Worm (Caenorhabditis elegans) whole organism, young adult: ENCODE data around the gene dep-1.

ENCODE experiments used
- B0035.1 ChIP-seq: sonication (generic microtip); optimal IDR thresholded peaks from 2 replicates; lab custom pipeline; 2016; ENCODE audit warnings: missing genetic modification characterization, mild to moderate bottlenecking, missing compliant biosample characterization, missing genotype, missing genetic modification reagents
- F22D6.2 ChIP-seq: sonication (generic microtip); optimal IDR thresholded peaks from 2 replicates; lab custom pipeline; 2016; ENCODE audit warnings: mild to moderate bottlenecking, missing genetic modification characterization, missing compliant biosample characterization
- F55B11.4 ChIP-seq: sonication (generic microtip); optimal IDR thresholded peaks from 2 replicates; lab custom pipeline; 2016; ENCODE audit warnings: missing compliant biosample characterization, missing genetic modification characterization, borderline replicate concordance; ENCODE audit not compliant: insufficient read depth
- F57C9.4 ChIP-seq: sonication (generic microtip); optimal IDR thresholded peaks from 2 replicates; lab custom pipeline; 2017; ENCODE audit warnings: mild to moderate bottlenecking, missing genetic modification characterization, missing compliant biosample characterization
- K11D2.4 ChIP-seq: fragments of 200-800 bp; sonication (Bioruptor generic); IDR thresholded peaks from 2 replicates; pipeline ENCODE4 v1.3.6; 2022; ENCODE audit warnings: missing genetic modification reagents, missing genetic modification characterization, missing compliant biosample characterization
- Y53G8AR.9 ChIP-seq: fragments of 200-800 bp; sonication (Bioruptor generic); conservative IDR thresholded peaks from 2 replicates; pipeline ENCODE4 v1.3.6; 2022; ENCODE audit warnings: missing genetic modification reagents, missing genetic modification characterization, missing compliant biosample characterization
- Y95B8A.8 ChIP-seq: fragments of 200-800 bp; sonication (Bioruptor generic); IDR thresholded peaks from 2 replicates; pipeline ENCODE4 v1.3.6; 2022; ENCODE audit warnings: missing genetic modification reagents, missing genetic modification characterization, missing compliant biosample characterization
- ZK185.1 ChIP-seq: sonication (generic microtip); optimal IDR thresholded peaks from 2 replicates; lab custom pipeline; 2016; ENCODE audit warnings: mild to moderate bottlenecking, missing genetic modification characterization, missing compliant biosample characterization; ENCODE audit not compliant: poor library complexity, severe bottlenecking
- aptf-2 ChIP-seq: fragments of 200-800 bp; sonication (Bioruptor generic); conservative IDR thresholded peaks from 2 replicates; pipeline ENCODE4 v1.3.6; 2022; ENCODE audit warnings: missing genetic modification reagents, missing genetic modification characterization, missing compliant biosample characterization
- athp-1 ChIP-seq: sonication (generic microtip); optimal IDR thresholded peaks from 2 replicates; lab custom pipeline; 2017; ENCODE audit warnings: mild to moderate bottlenecking, missing genetic modification characterization, missing compliant biosample characterization
- attf-3 ChIP-seq: fragments of 200-800 bp; sonication (Bioruptor generic); conservative IDR thresholded peaks from 2 replicates; pipeline ENCODE4 v1.3.6; 2022; ENCODE audit warnings: missing genetic modification reagents, missing genetic modification characterization, missing compliant biosample characterization
- attf-5 ChIP-seq: fragments of 200-800 bp; sonication (Bioruptor generic); optimal IDR thresholded peaks from 2 replicates; lab custom pipeline; 2018; ENCODE audit warnings: mild to moderate bottlenecking, missing genetic modification characterization, missing compliant biosample characterization
- cebp-1 ChIP-seq, 2 experiments: fragments of 200-800 bp in 1 of 2; sonication (Bioruptor generic) in 1 of 2; sonication (generic microtip) in 1 of 2; IDR thresholded peaks in 1 of 2; optimal IDR thresholded peaks in 1 of 2; 2 replicates each; pipeline versions ENCODE4 v1.3.6 to Lab custom; 2017 to 2022; ENCODE audit warnings: missing compliant biosample characterization in 2 of 2, missing genetic modification characterization in 2 of 2, mild to moderate bottlenecking in 1 of 2, missing genetic modification reagents in 1 of 2, moderate library complexity in 1 of 2
- ceh-79 ChIP-seq: sonication (generic microtip); optimal IDR thresholded peaks from 2 replicates; lab custom pipeline; 2017; ENCODE audit warnings: mild to moderate bottlenecking, missing genetic modification characterization, missing compliant biosample characterization
- ceh-91 ChIP-seq: fragments of 200-800 bp; sonication (Bioruptor generic); IDR thresholded peaks from 2 replicates; pipeline ENCODE4 v1.3.6; 2022; ENCODE audit warnings: missing genetic modification reagents, missing genetic modification characterization, missing compliant biosample characterization
- dox-1 ChIP-seq: fragments of 200-800 bp; sonication (Bioruptor generic); IDR thresholded peaks from 2 replicates; pipeline ENCODE4 v1.3.6; 2022; ENCODE audit warnings: missing genetic modification reagents, missing genetic modification characterization, missing compliant biosample characterization
- dpl-1 ChIP-seq: fragments of 150-350 bp; optimal IDR thresholded peaks from 2 replicates; lab custom pipeline; 2014; ENCODE audit warnings: missing biosample characterization, missing genetic modification reagents, missing genetic modification characterization
- egl-18 ChIP-seq: fragments of 200-800 bp; sonication (Bioruptor generic); IDR thresholded peaks from 2 replicates; pipeline ENCODE4 v1.3.6; 2022; ENCODE audit warnings: missing genetic modification reagents, missing genetic modification characterization, missing compliant biosample characterization
- fkh-3 ChIP-seq: sonication (generic microtip); optimal IDR thresholded peaks from 2 replicates; lab custom pipeline; 2016; ENCODE audit warnings: mild to moderate bottlenecking, missing genetic modification characterization, missing compliant biosample characterization
- hmg-1.2 ChIP-seq: fragments of 200-800 bp; sonication (Bioruptor generic); IDR thresholded peaks from 2 replicates; pipeline ENCODE4 v1.3.6; 2022; ENCODE audit warnings: missing genetic modification reagents, missing genetic modification characterization, missing compliant biosample characterization
- let-526 ChIP-seq: fragments of 200-800 bp; sonication (Bioruptor generic); IDR thresholded peaks from 2 replicates; pipeline ENCODE4 v1.3.6; 2022; ENCODE audit warnings: missing genetic modification reagents, missing genetic modification characterization, missing compliant biosample characterization
- let-607 ChIP-seq, 2 experiments: fragments of 200-800 bp in 1 of 2; sonication (Bioruptor generic) in 1 of 2; sonication (generic microtip) in 1 of 2; optimal IDR thresholded peaks; 2 replicates each; lab custom pipeline; 2016 to 2018; ENCODE audit warnings: mild to moderate bottlenecking in 2 of 2, missing compliant biosample characterization in 2 of 2, missing genetic modification characterization in 2 of 2, moderate library complexity in 2 of 2, missing genotype in 1 of 2
- lin-26 ChIP-seq: fragments of 200-800 bp; sonication (Bioruptor generic); IDR thresholded peaks from 2 replicates; pipeline ENCODE4 v1.3.6; 2022; ENCODE audit warnings: missing genetic modification reagents, missing genetic modification characterization, missing compliant biosample characterization
- lin-35 ChIP-seq, 3 experiments: fragments of 150-350 bp in 2 of 3; sonication (generic microtip) in 1 of 3; optimal IDR thresholded peaks; 2 replicates each; lab custom pipeline; 2014 to 2018; ENCODE audit warnings: missing biosample characterization in 3 of 3, missing genetic modification characterization in 3 of 3, missing genetic modification reagents in 3 of 3
- lin-40 ChIP-seq: sonication (generic microtip); optimal IDR thresholded peaks from 2 replicates; lab custom pipeline; 2016; ENCODE audit warnings: missing genetic modification characterization, mild to moderate bottlenecking, missing compliant biosample characterization, missing genotype, missing genetic modification reagents
- lin-54 ChIP-seq: fragments of 200-800 bp; sonication (Bioruptor generic); optimal IDR thresholded peaks from 2 replicates; lab custom pipeline; 2018; ENCODE audit warnings: mild to moderate bottlenecking, missing genetic modification characterization, missing compliant biosample characterization
- madf-3 ChIP-seq: fragments of 200-800 bp; sonication (Bioruptor generic); IDR thresholded peaks from 2 replicates; pipeline ENCODE4 v1.3.6; 2022; ENCODE audit warnings: missing genetic modification reagents, missing genetic modification characterization, missing compliant biosample characterization
- madf-8 ChIP-seq: fragments of 200-800 bp; sonication (Bioruptor generic); conservative IDR thresholded peaks from 2 replicates; pipeline ENCODE4 v1.3.6; 2022; ENCODE audit warnings: missing genetic modification reagents, missing genetic modification characterization, missing compliant biosample characterization
- nhr-80 ChIP-seq: sonication (generic microtip); optimal IDR thresholded peaks from 2 replicates; lab custom pipeline; 2016; ENCODE audit warnings: missing genetic modification characterization, missing compliant biosample characterization
- rpc-1 ChIP-seq, 2 experiments: fragments of 150-350 bp in 1 of 2; sonication (generic microtip) in 1 of 2; optimal IDR thresholded peaks; 2 replicates each; lab custom pipeline; 2014 to 2018; ENCODE audit warnings: missing biosample characterization in 1 of 2, missing genetic modification characterization in 1 of 2, missing genetic modification reagents in 1 of 2, missing genotype in 1 of 2
- snpc-1.1 ChIP-seq: sonication (generic microtip); optimal IDR thresholded peaks from 2 replicates; lab custom pipeline; 2017; ENCODE audit warnings: missing genetic modification characterization, mild to moderate bottlenecking, missing compliant biosample characterization, antibody characterized with exemption, moderate library complexity, missing genotype, missing genetic modification reagents; ENCODE audit not compliant: insufficient read depth
- snpc-3.4 ChIP-seq: sonication (generic microtip); optimal IDR thresholded peaks from 2 replicates; lab custom pipeline; 2017; ENCODE audit warnings: missing genetic modification characterization, mild to moderate bottlenecking, missing compliant biosample characterization, antibody characterized with exemption, moderate library complexity, missing genotype, missing genetic modification reagents
- snpc-4 ChIP-seq, 5 experiments: fragments of 150-350 bp in 1 of 5; sonication (generic microtip) in 4 of 5; optimal IDR thresholded peaks; 2 replicates each; lab custom pipeline; 2014 to 2018; ENCODE audit warnings: missing genetic modification characterization in 5 of 5, missing biosample characterization in 3 of 5, antibody characterized with exemption in 2 of 5, mild to moderate bottlenecking in 2 of 5, missing compliant biosample characterization in 2 of 5, missing genotype in 2 of 5, moderate library complexity in 2 of 5, missing genetic modification reagents in 1 of 5
- unc-130 ChIP-seq: sonication (generic microtip); optimal IDR thresholded peaks from 2 replicates; lab custom pipeline; 2016; ENCODE audit warnings: missing genetic modification reagents, missing genetic modification characterization, missing compliant biosample characterization
- xnd-1 ChIP-seq: sonication (generic microtip); optimal IDR thresholded peaks from 2 replicates; lab custom pipeline; 2016; ENCODE audit warnings: missing genotype, missing genetic modification reagents, missing genetic modification characterization, missing compliant biosample characterization
- zfh-2 ChIP-seq: fragments of 200-800 bp; sonication (Bioruptor generic); conservative IDR thresholded peaks from 2 replicates; pipeline ENCODE4 v1.3.6; 2022; ENCODE audit warnings: missing genetic modification reagents, missing genetic modification characterization, missing compliant biosample characterization
- zim-3 ChIP-seq: sonication (generic microtip); optimal IDR thresholded peaks from 2 replicates; lab custom pipeline; 2017; ENCODE audit warnings: mild to moderate bottlenecking, missing genetic modification characterization, moderate library complexity, missing compliant biosample characterization

Gene dep-1

ce11 chrII:8969251-8970183 is 50.1 kb downstream of the dep-1 start, which contains the start of the genes szy-20 and C18E9.5 (continued):
- 0 out of 2 replicates have a peak, but pooled peaks have one; percentile 56 for TF ChIP-seq madf-3
- peak; percentile 64; the same call in 1 of the 2 replicates for TF ChIP-seq K11D2.4 (GFP tag; lab: Robert Waterston, UW)
- no peak for TF ChIP-seq let-526 (GFP tag; lab: Robert Waterston, UW)
- peak; percentile 44 for TF ChIP-seq ZK185.1 (tag; lab: Kevin White, UChicago)
- TF ChIP-seq lin-26 (GFP tag; lab: Robert Waterston, UW), result no peak
- TF ChIP-seq athp-1 (tag; lab: Kevin White, UChicago), result peak; percentile 41
- peak; percentile 28 to 96 (median 73) for TF ChIP-seq lin-35 (GFP tag; optimal IDR thresholded peaks at IDR 0.05; lab: Kevin White, UChicago)
- peak; percentile 75 for TF ChIP-seq attf-3 (GFP tag; lab: Robert Waterston, UW)
- TF ChIP-seq nhr-80 (tag; lab: Kevin White, UChicago), result peak; percentile 72
- TF ChIP-seq snpc-1.1 (tag; lab: Kevin White, UChicago), result peak; percentile 26
- peak in 1 of 2 experiments; percentile 23 for TF ChIP-seq let-607 (tag; optimal IDR thresholded peaks at IDR 0.05; lab: Kevin White, UChicago)
- TF ChIP-seq unc-130 (GFP tag; lab: Kevin White, UChicago), result peak; percentile 15
- no peak for TF ChIP-seq aptf-2 (GFP tag; lab: Robert Waterston, UW)
- no peak for TF ChIP-seq B0035.1 (tag; lab: Kevin White, UChicago)
- peak; percentile 71 for TF ChIP-seq lin-40 (tag; lab: Kevin White, UChicago)
- TF ChIP-seq madf-8 (GFP tag; lab: Robert Waterston, UW), result peak; percentile 88
- TF ChIP-seq dox-1, result peak; percentile 71
- TF ChIP-seq Y95B8A.8, result 0 out of 2 replicates have a peak, but pooled peaks have one; percentile 33
- TF ChIP-seq ceh-91 (GFP tag; lab: Robert Waterston, UW), result peak; percentile 58
- TF ChIP-seq zfh-2 (GFP tag; lab: Robert Waterston, UW), result peak; percentile 69; the same call in 1 of the 2 replicates
- peak; percentile 47 for TF ChIP-seq hmg-1.2 (GFP tag; lab: Robert Waterston, UW)
- TF ChIP-seq snpc-3.4 (tag; lab: Kevin White, UChicago), result peak; percentile 40

ce11 chrII:8964835-8965234 is 54.8 kb downstream of the dep-1 start, which contains the start of the genes ndub-3 and C18E9.2:
TSS of gene ndub-3 (minus strand) at chrII:8964890.
TSS of gene C18E9.2 (plus strand) at chrII:8965006.
- no peak for TF ChIP-seq cebp-1 (GFP tag; IDR thresholded peaks at IDR 0.05; lab: Robert Waterston, UW)
- TF ChIP-seq cebp-1 (tag; optimal IDR thresholded peaks at IDR 0.05; lab: Kevin White, UChicago), result peak; percentile 37
- peak; percentile 86 to 93 for TF ChIP-seq let-607 (tag; optimal IDR thresholded peaks at IDR 0.05; lab: Kevin White, UChicago)
- TF ChIP-seq dox-1, result peak; percentile 52; the same call in 1 of the 2 replicates
- TF ChIP-seq nhr-80 (tag; lab: Kevin White, UChicago), result peak; percentile 29
- no peak for TF ChIP-seq F57C9.4 (tag; lab: Kevin White, UChicago)
- no peak for TF ChIP-seq egl-18 (GFP tag; lab: Robert Waterston, UW)
- TF ChIP-seq attf-5, result peak; percentile 58

- no peak for TF ChIP-seq zfh-2 (GFP tag; lab: Robert Waterston, UW)
- no peak for TF ChIP-seq Y95B8A.8
- no peak for TF ChIP-seq dpl-1 (GFP tag; lab: Kevin White, UChicago)
- no peak for TF ChIP-seq ceh-79 (tag; lab: Kevin White, UChicago)
- TF ChIP-seq Y53G8AR.9, result no peak
- no peak for TF ChIP-seq lin-54 (GFP tag; lab: Kevin White, UChicago)
- no peak for TF ChIP-seq fkh-3 (tag; lab: Kevin White, UChicago)
- no peak for TF ChIP-seq zim-3 (tag; lab: Kevin White, UChicago)
- TF ChIP-seq snpc-4 (GFP tag; optimal IDR thresholded peaks at IDR 0.05; lab: Kevin White, UChicago), result no peak
- no peak for TF ChIP-seq snpc-4 (tag; optimal IDR thresholded peaks at IDR 0.05; lab: Kevin White, UChicago)
- no peak for TF ChIP-seq xnd-1
- TF ChIP-seq F22D6.2 (tag; lab: Kevin White, UChicago), result no peak
- no peak for TF ChIP-seq F55B11.4 (tag; lab: Kevin White, UChicago)
- TF ChIP-seq snpc-3.4 (tag; lab: Kevin White, UChicago), result no peak
- TF ChIP-seq ceh-91 (GFP tag; lab: Robert Waterston, UW), result no peak
- no peak for TF ChIP-seq rpc-1 (optimal IDR thresholded peaks at IDR 0.05; lab: Kevin White, UChicago)
- no peak for TF ChIP-seq rpc-1 (tag; optimal IDR thresholded peaks at IDR 0.05; lab: Kevin White, UChicago)
Measured at ce11 chrII:8964049-8964448, 55.5 kb downstream of the dep-1 start, which contains the start of gene sftd-3. TSS of gene sftd-3 (minus strand) at chrII:8964149.
